Worm (Caenorhabditis elegans) whole organism, L4/young adult: ENCODE data around the gene F09F7.6.

Experiments
- dao-5 ChIP-seq: sonication (generic microtip); optimal IDR thresholded peaks from 2 replicates; lab custom pipeline; 2016; ENCODE audit warnings: missing genotype, missing genetic modification characterization, moderate library complexity, missing compliant biosample characterization
- him-1 ChIP-seq: sonication (generic microtip); optimal IDR thresholded peaks from 2 replicates; lab custom pipeline; 2016; ENCODE audit warnings: missing genotype, missing genetic modification reagents, missing genetic modification characterization, missing compliant biosample characterization

- TF ChIP-seq him-1 (no peak), dao-5 (tag; lab: Kevin White, UChicago) (no peak)
Observed at ce11 chrIII:5568679-5569078, 16.7 kb upstream of the F09F7.6 start, which contains the start of gene nspb-12.
